Fruit fly (Drosophila melanogaster): ENCODE results near the gene Grl40a.

Grl40a gene

dm6 chr2L:22037560-22037959 is at the start of gene Grl40a:
Grl40a (plus strand) TSS chr2L:22037860.
- TF ChIP-seq EcR (GFP tag; optimal IDR thresholded peaks at IDR 0.05) (no peak), pan (optimal IDR thresholded peaks at IDR 0.05) (no peak), Dll (optimal IDR thresholded peaks at IDR 0.05) (no peak)

- no peak for TF ChIP-seq psq (optimal IDR thresholded peaks at IDR 0.05)
- TF ChIP-seq usp (GFP tag; optimal IDR thresholded peaks at IDR 0.05): no peak
- no peak for TF ChIP-seq pan (optimal IDR thresholded peaks at IDR 0.05)
- no peak for TF ChIP-seq Dll (optimal IDR thresholded peaks at IDR 0.05)
- no peak for TF ChIP-seq EcR (GFP tag; optimal IDR thresholded peaks at IDR 0.05)
- no peak for TF ChIP-seq CG8478 (optimal IDR thresholded peaks at IDR 0.05)
Observed at dm6 chr2L:21992833-21993232, 44.8 kb upstream of the Grl40a start, which contains the start of gene CG2528. CG2528 (minus strand) TSS chr2L:21992933.

dm6 chr2L:21993377-21993776 is 44.3 kb upstream of the Grl40a start:
- no peak for TF ChIP-seq EcR (GFP tag; optimal IDR thresholded peaks at IDR 0.05)

dm6 chr2L:22014890-22015289 is 22.8 kb upstream of the Grl40a start, which contains the start of gene CG31693:
CG31693 (plus strand) TSS chr2L:22015190.
- TF ChIP-seq psq (optimal IDR thresholded peaks at IDR 0.05) (no peak), EcR (GFP tag; optimal IDR thresholded peaks at IDR 0.05) (no peak), CG8478 (optimal IDR thresholded peaks at IDR 0.05) (no peak), pan (optimal IDR thresholded peaks at IDR 0.05) (no peak), usp (GFP tag; optimal IDR thresholded peaks at IDR 0.05) (no peak), Dll (optimal IDR thresholded peaks at IDR 0.05) (no peak)

- TF ChIP-seq Dll (optimal IDR thresholded peaks at IDR 0.05) (peak; percentile 96), psq (optimal IDR thresholded peaks at IDR 0.05) (no peak)
Observed at dm6 chr2L:22018861-22019270, 18.8 kb upstream of the Grl40a start, which contains the start of gene tio. tio (plus strand) TSS chr2L:22019208.

- TF ChIP-seq psq (optimal IDR thresholded peaks at IDR 0.05) (no peak), CG8478 (optimal IDR thresholded peaks at IDR 0.05) (peak; percentile 97), EcR (GFP tag; optimal IDR thresholded peaks at IDR 0.05) (peak in 1 of 2 experiments; percentile 29), Dll (optimal IDR thresholded peaks at IDR 0.05) (peak; percentile 72), pan (optimal IDR thresholded peaks at IDR 0.05) (no peak), usp (GFP tag; optimal IDR thresholded peaks at IDR 0.05) (no peak)
Observed at dm6 chr2L:22024362-22024761, 13.3 kb upstream of the Grl40a start.

dm6 chr2L:22036877-22037276 is 783 bp upstream of the Grl40a start:
- TF ChIP-seq EcR (GFP tag; optimal IDR thresholded peaks at IDR 0.05) (no peak), Dll (optimal IDR thresholded peaks at IDR 0.05) (no peak), usp (GFP tag; optimal IDR thresholded peaks at IDR 0.05) (no peak), pan (optimal IDR thresholded peaks at IDR 0.05) (no peak), psq (optimal IDR thresholded peaks at IDR 0.05) (no peak), CG8478 (optimal IDR thresholded peaks at IDR 0.05) (no peak)

dm6 chr2L:22043777-22044176 is 6.1 kb downstream of the Grl40a start, which contains the start of gene CG31601:
CG31601 (minus strand) TSS chr2L:22043877.
- no peak for TF ChIP-seq Dll (optimal IDR thresholded peaks at IDR 0.05)
- no peak for TF ChIP-seq EcR (GFP tag; optimal IDR thresholded peaks at IDR 0.05)
- TF ChIP-seq usp (GFP tag; optimal IDR thresholded peaks at IDR 0.05): no peak
- no peak for TF ChIP-seq psq (optimal IDR thresholded peaks at IDR 0.05)
- no peak for TF ChIP-seq CG8478 (optimal IDR thresholded peaks at IDR 0.05)
- TF ChIP-seq pan (optimal IDR thresholded peaks at IDR 0.05): no peak

dm6 chr2L:22054202-22054601 is 16.5 kb downstream of the Grl40a start, which contains the start of gene CG34173:
CG34173 (minus strand) TSS chr2L:22054302.
- no peak for TF ChIP-seq EcR (GFP tag; optimal IDR thresholded peaks at IDR 0.05)
- TF ChIP-seq usp (GFP tag; optimal IDR thresholded peaks at IDR 0.05): no peak
- no peak for TF ChIP-seq Dll (optimal IDR thresholded peaks at IDR 0.05)
- no peak for TF ChIP-seq pan (optimal IDR thresholded peaks at IDR 0.05)
- no peak for TF ChIP-seq psq (optimal IDR thresholded peaks at IDR 0.05)
- TF ChIP-seq CG8478 (optimal IDR thresholded peaks at IDR 0.05): no peak

dm6 chr2L:22059852-22060251 is 22.2 kb downstream of the Grl40a start:
- TF ChIP-seq Dll (optimal IDR thresholded peaks at IDR 0.05) (no peak), psq (optimal IDR thresholded peaks at IDR 0.05) (no peak), usp (GFP tag; optimal IDR thresholded peaks at IDR 0.05) (no peak), CG8478 (optimal IDR thresholded peaks at IDR 0.05) (no peak), EcR (GFP tag; optimal IDR thresholded peaks at IDR 0.05) (no peak), pan (optimal IDR thresholded peaks at IDR 0.05) (no peak)

- TF ChIP-seq usp (GFP tag; optimal IDR thresholded peaks at IDR 0.05): no peak
- TF ChIP-seq CG8478 (optimal IDR thresholded peaks at IDR 0.05): no peak
- no peak for TF ChIP-seq EcR (GFP tag; optimal IDR thresholded peaks at IDR 0.05)
- TF ChIP-seq pan (optimal IDR thresholded peaks at IDR 0.05): no peak
- no peak for TF ChIP-seq psq (optimal IDR thresholded peaks at IDR 0.05)
- TF ChIP-seq Dll (optimal IDR thresholded peaks at IDR 0.05): no peak
Observed at dm6 chr2L:22065243-22065642, 27.6 kb downstream of the Grl40a start, which contains the start of gene CG42597. CG42597 (minus strand) TSS chr2L:22065343.

dm6 chr2L:22070844-22071243 is 33.2 kb downstream of the Grl40a start, which contains the start of gene tplus3a:
tplus3a (plus strand) TSS chr2L:22071144.
- TF ChIP-seq CG8478 (optimal IDR thresholded peaks at IDR 0.05): no peak
- TF ChIP-seq pan (optimal IDR thresholded peaks at IDR 0.05): no peak
- no peak for TF ChIP-seq usp (GFP tag; optimal IDR thresholded peaks at IDR 0.05)
- no peak for TF ChIP-seq Dll (optimal IDR thresholded peaks at IDR 0.05)
- no peak for TF ChIP-seq EcR (GFP tag; optimal IDR thresholded peaks at IDR 0.05)

dm6 chr2L:22079332-22079731 is 41.7 kb downstream of the Grl40a start, which contains the start of gene ttm3:
ttm3 (plus strand) TSS chr2L:22079632.
- TF ChIP-seq CG8478 (optimal IDR thresholded peaks at IDR 0.05) (no peak), Dll (optimal IDR thresholded peaks at IDR 0.05) (no peak), usp (GFP tag; optimal IDR thresholded peaks at IDR 0.05) (no peak), psq (optimal IDR thresholded peaks at IDR 0.05) (no peak), pan (optimal IDR thresholded peaks at IDR 0.05) (no peak), EcR (GFP tag; optimal IDR thresholded peaks at IDR 0.05) (no peak)
